Worm (Caenorhabditis elegans): ENCODE results near the gene F10D7.11.

DNA sequence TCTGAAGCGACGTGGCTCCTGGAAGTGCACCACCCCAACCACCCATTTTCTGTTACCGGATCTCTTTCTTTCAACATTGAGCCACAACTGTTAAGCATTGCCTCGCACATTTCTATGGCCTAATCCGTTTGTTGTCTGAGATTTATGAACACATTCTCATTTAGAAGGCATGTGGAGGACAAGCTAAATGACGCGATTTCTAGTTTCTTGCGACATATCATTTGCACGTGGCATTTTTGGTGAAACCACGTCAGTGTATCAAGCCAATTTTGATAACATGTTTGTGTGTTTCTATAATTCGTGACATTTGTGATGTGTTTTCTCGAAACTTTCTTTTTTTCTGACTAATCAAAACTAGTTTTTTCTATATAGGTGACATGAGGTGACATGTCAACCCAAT, 5.9 kb upstream of the F10D7.11 start:
- no peak for TF ChIP-seq ceh-82 (tag; optimal IDR thresholded peaks at IDR 0.05)
- TF ChIP-seq fkh-10 (GFP tag; optimal IDR thresholded peaks at IDR 0.05) = no peak
- TF ChIP-seq arid-1 (GFP tag; conservative IDR thresholded peaks at IDR 0.05) = no peak
- TF ChIP-seq nhr-10 (tag; optimal IDR thresholded peaks at IDR 0.05) = no peak
- no peak for TF ChIP-seq snpc-1.2 (GFP tag; IDR thresholded peaks at IDR 0.05)

Data from whole organism, L4 larva.